Fruit fly (Drosophila melanogaster) whole organism, embryonic: Measurements from ENCODE around the gene CG2616.

Experiments
- Adf1 ChIP-seq: fragments of 200-800 bp; sonication (Bioruptor generic); IDR thresholded peaks from 2 replicates; pipeline ENCODE4 v1.3.6; 2022; ENCODE audit warnings: missing biosample characterization, missing genetic modification characterization
- CG10267 ChIP-seq: fragments of 200-800 bp; sonication (Bioruptor generic); optimal IDR thresholded peaks from 2 replicates; lab custom pipeline; 2018; ENCODE audit warnings: missing biosample characterization, mild to moderate bottlenecking, missing genetic modification characterization, moderate library complexity
- CG10431 ChIP-seq: fragments of 200-800 bp; sonication (Bioruptor generic); optimal IDR thresholded peaks from 3 replicates; lab custom pipeline; 2018; ENCODE audit warnings: missing biosample characterization, mild to moderate bottlenecking, missing genetic modification characterization
- CG11504 ChIP-seq: fragments of 200-800 bp; sonication (Bioruptor generic); optimal IDR thresholded peaks from 3 replicates; lab custom pipeline; 2019; ENCODE audit warnings: missing biosample characterization, mild to moderate bottlenecking, missing genetic modification characterization, moderate library complexity
- CG13287 ChIP-seq: fragments of 200-800 bp; sonication (Bioruptor generic); IDR thresholded peaks from 2 replicates; pipeline ENCODE4 v1.3.6; 2022; ENCODE audit warnings: missing biosample characterization, missing genetic modification characterization; ENCODE audit not compliant: partially characterized antibody
- CG13894 ChIP-seq: fragments of 200-800 bp; sonication (Bioruptor generic); optimal IDR thresholded peaks from 3 replicates; lab custom pipeline; 2018; ENCODE audit warnings: missing biosample characterization, mild to moderate bottlenecking, missing genetic modification characterization, moderate library complexity
- CG15269 ChIP-seq: fragments of 200-800 bp; sonication (Bioruptor generic); optimal IDR thresholded peaks from 2 replicates; lab custom pipeline; 2018; ENCODE audit warnings: missing biosample characterization, mild to moderate bottlenecking, missing genetic modification characterization, moderate library complexity
- CG17385 ChIP-seq: fragments of 200-800 bp; sonication (Bioruptor generic); optimal IDR thresholded peaks from 3 replicates; lab custom pipeline; 2018; ENCODE audit warnings: missing biosample characterization, mild to moderate bottlenecking, missing genetic modification characterization
- CG18599 ChIP-seq: fragments of 200-800 bp; sonication (Bioruptor generic); optimal IDR thresholded peaks from 3 replicates; lab custom pipeline; 2017; ENCODE audit warnings: missing biosample characterization, missing genetic modification characterization, mild to moderate bottlenecking, moderate library complexity, missing genetic modification reagents
- CG18764 ChIP-seq: fragments of 200-800 bp; sonication (Bioruptor generic); optimal IDR thresholded peaks from 3 replicates; lab custom pipeline; 2016; ENCODE audit warnings: missing biosample characterization, missing genetic modification characterization
- CG2678 ChIP-seq: fragments of 200-800 bp; sonication (Bioruptor generic); optimal IDR thresholded peaks from 3 replicates; lab custom pipeline; 2019; ENCODE audit warnings: missing biosample characterization, mild to moderate bottlenecking, missing genetic modification characterization, moderate library complexity
- CG2875 ChIP-seq: fragments of 200-800 bp; sonication (Bioruptor generic); optimal IDR thresholded peaks from 2 replicates; lab custom pipeline; 2017; ENCODE audit warnings: missing biosample characterization, mild to moderate bottlenecking, missing genetic modification characterization, missing genetic modification reagents
- CG31441 ChIP-seq: fragments of 200-800 bp; sonication (Bioruptor generic); IDR thresholded peaks from 2 replicates; pipeline ENCODE4 v1.3.6; 2022; ENCODE audit warnings: missing biosample characterization, missing genetic modification characterization
- CG32532 ChIP-seq: fragments of 200-800 bp; sonication (Bioruptor generic); IDR thresholded peaks from 2 replicates; pipeline ENCODE4 v1.3.6; 2022; ENCODE audit warnings: missing biosample characterization, missing genetic modification characterization
- CG4707 ChIP-seq: fragments of 200-800 bp; sonication (Bioruptor generic); optimal IDR thresholded peaks from 2 replicates; lab custom pipeline; 2018; ENCODE audit warnings: missing biosample characterization, mild to moderate bottlenecking, missing genetic modification characterization, moderate library complexity
- CG6689 ChIP-seq: fragments of 200-800 bp; sonication (Bioruptor generic); IDR thresholded peaks from 2 replicates; pipeline ENCODE4 v1.3.6; 2022; ENCODE audit warnings: missing biosample characterization, missing genetic modification characterization
- CG7839 ChIP-seq: fragments of 200-800 bp; sonication (Bioruptor generic); optimal IDR thresholded peaks from 3 replicates; lab custom pipeline; 2018; ENCODE audit warnings: missing biosample characterization, mild to moderate bottlenecking, missing genetic modification characterization, moderate library complexity
- CG8089 ChIP-seq: fragments of 200-800 bp; sonication (Bioruptor generic); optimal IDR thresholded peaks from 3 replicates; lab custom pipeline; 2016; ENCODE audit warnings: missing biosample characterization, missing genetic modification characterization
- CG9932 ChIP-seq: fragments of 200-800 bp; sonication (Bioruptor generic); IDR thresholded peaks from 2 replicates; pipeline ENCODE4 v1.3.6; 2022; ENCODE audit warnings: missing biosample characterization, missing genetic modification characterization
- D19A ChIP-seq: fragments of 200-800 bp; optimal IDR thresholded peaks from 3 replicates; lab custom pipeline; 2019; ENCODE audit warnings: missing biosample characterization, mild to moderate bottlenecking, missing genetic modification characterization, moderate library complexity
- Fer3 ChIP-seq: fragments of 200-800 bp; sonication (Bioruptor generic); optimal IDR thresholded peaks from 2 replicates; lab custom pipeline; 2018; ENCODE audit warnings: missing biosample characterization, mild to moderate bottlenecking, missing genetic modification characterization, moderate library complexity
- Hr51 ChIP-seq, 2 experiments: fragments of 200-800 bp; sonication (Bioruptor generic); optimal IDR thresholded peaks; 2 replicates in 1 of 2; 3 replicates in 1 of 2; lab custom pipeline; 2016 to 2018; ENCODE audit warnings: missing biosample characterization in 2 of 2, missing genetic modification characterization in 2 of 2, mild to moderate bottlenecking in 1 of 2, moderate library complexity in 1 of 2
- Hr78 ChIP-seq, 2 experiments: fragments of 200-800 bp in 1 of 2; fragments of >200 bp in 1 of 2; sonication (Bioruptor generic) in 1 of 2; optimal IDR thresholded peaks; 2 replicates each; lab custom pipeline; 2017 to 2019; ENCODE audit warnings: missing biosample characterization in 2 of 2, missing genetic modification characterization in 2 of 2, mild to moderate bottlenecking in 1 of 2, moderate library complexity in 1 of 2
- Jarid2 ChIP-seq: fragments of 200-800 bp; sonication (Bioruptor generic); optimal IDR thresholded peaks from 3 replicates; lab custom pipeline; 2017; ENCODE audit warnings: mild to moderate bottlenecking, missing biosample characterization, missing genetic modification reagents, missing genetic modification characterization
- Meics ChIP-seq: fragments of 200-800 bp; sonication (Bioruptor generic); optimal IDR thresholded peaks from 2 replicates; lab custom pipeline; 2017; ENCODE audit warnings: missing biosample characterization, mild to moderate bottlenecking, missing genetic modification characterization
- PHDP ChIP-seq: fragments of 200-800 bp; sonication (Bioruptor generic); optimal IDR thresholded peaks from 3 replicates; lab custom pipeline; 2018; ENCODE audit warnings: missing biosample characterization, mild to moderate bottlenecking, missing genetic modification characterization, moderate library complexity
- Rfx ChIP-seq: fragments of 200-800 bp; sonication (Bioruptor generic); IDR thresholded peaks from 2 replicates; pipeline ENCODE4 v1.3.6; 2022; ENCODE audit warnings: missing biosample characterization, missing genetic modification characterization
- Sox100B ChIP-seq: fragments of 200-800 bp; sonication (Bioruptor generic); optimal IDR thresholded peaks from 3 replicates; lab custom pipeline; 2018; ENCODE audit warnings: missing biosample characterization, mild to moderate bottlenecking, missing genetic modification characterization
- Sox102F ChIP-seq: fragments of 200-800 bp; sonication (Bioruptor generic); optimal IDR thresholded peaks from 2 replicates; lab custom pipeline; 2018; ENCODE audit warnings: missing biosample characterization, mild to moderate bottlenecking, missing genetic modification characterization, moderate library complexity
- Taf1 ChIP-seq: fragments of 200-800 bp; sonication (Bioruptor generic); IDR thresholded peaks from 2 replicates; pipeline ENCODE4 v1.3.6; 2022; ENCODE audit warnings: missing biosample characterization, missing genetic modification characterization
- Vsx1 ChIP-seq: fragments of 200-800 bp; sonication (Bioruptor generic); optimal IDR thresholded peaks from 2 replicates; lab custom pipeline; 2017; ENCODE audit warnings: missing biosample characterization, mild to moderate bottlenecking, missing genetic modification characterization, missing genetic modification reagents
- ara ChIP-seq: fragments of 200-800 bp; sonication (Bioruptor generic); IDR thresholded peaks from 2 replicates; pipeline ENCODE4 v1.3.6; 2022; ENCODE audit warnings: missing biosample characterization, missing genetic modification characterization
- bbx ChIP-seq: fragments of 200-800 bp; sonication (Bioruptor generic); IDR thresholded peaks from 2 replicates; pipeline ENCODE4 v1.3.6; 2022; ENCODE audit warnings: missing biosample characterization, missing genetic modification characterization; ENCODE audit not compliant: partially characterized antibody
- chn ChIP-seq: fragments of 200-800 bp; sonication (Bioruptor generic); optimal IDR thresholded peaks from 2 replicates; lab custom pipeline; 2016; ENCODE audit warnings: missing biosample characterization, missing genetic modification characterization
- dmrt99B ChIP-seq: fragments of 200-800 bp; sonication (Bioruptor generic); optimal IDR thresholded peaks from 2 replicates; lab custom pipeline; 2018; ENCODE audit warnings: missing biosample characterization, mild to moderate bottlenecking, missing genetic modification characterization, moderate library complexity
- gem ChIP-seq: fragments of 200-800 bp; sonication (Bioruptor generic); optimal IDR thresholded peaks from 2 replicates; lab custom pipeline; 2019; ENCODE audit warnings: missing biosample characterization, mild to moderate bottlenecking, missing genetic modification characterization, moderate library complexity
- grau ChIP-seq: fragments of 200-800 bp; optimal IDR thresholded peaks from 3 replicates; lab custom pipeline; 2019; ENCODE audit warnings: missing biosample characterization, mild to moderate bottlenecking, missing genetic modification characterization, moderate library complexity
- jigr1 ChIP-seq: fragments of 200-800 bp; sonication (Bioruptor generic); IDR thresholded peaks from 3 replicates; pipeline ENCODE4 v1.3.6; 2022; ENCODE audit warnings: missing biosample characterization, missing genetic modification characterization
- lab ChIP-seq: fragments of 200-800 bp; sonication (Bioruptor generic); optimal IDR thresholded peaks from 3 replicates; lab custom pipeline; 2017; ENCODE audit warnings: missing biosample characterization, missing genetic modification characterization, mild to moderate bottlenecking, moderate library complexity, missing genetic modification reagents
- prd ChIP-seq, 3 experiments: fragments of >200 bp in 2 of 3; fragments of 200-800 bp in 1 of 3; sonication (Bioruptor generic) in 1 of 3; optimal IDR thresholded peaks in 2 of 3; IDR thresholded peaks in 1 of 3; 2 replicates in 2 of 3; 3 replicates in 1 of 3; pipeline versions ENCODE4 v1.3.6 to Lab custom; 2017 to 2022; ENCODE audit warnings: missing biosample characterization in 1 of 3, missing genetic modification characterization in 1 of 3
- ranshi ChIP-seq: fragments of 200-800 bp; sonication (Bioruptor generic); IDR thresholded peaks from 2 replicates; pipeline ENCODE4 v1.3.6; 2022; ENCODE audit warnings: missing biosample characterization, missing genetic modification characterization
- row ChIP-seq: fragments of 200-800 bp; sonication (Bioruptor generic); IDR thresholded peaks from 3 replicates; pipeline ENCODE4 v1.3.6; 2022; ENCODE audit warnings: missing biosample characterization, missing genetic modification characterization
- sd ChIP-seq: fragments of 200-800 bp; sonication (Bioruptor generic); optimal IDR thresholded peaks from 3 replicates; lab custom pipeline; 2018; ENCODE audit warnings: missing biosample characterization, mild to moderate bottlenecking, missing genetic modification characterization, moderate library complexity
- sens ChIP-seq: fragments of 200-800 bp; sonication (Bioruptor generic); peaks from one replicate; lab custom pipeline; 2016; ENCODE audit warnings: missing biosample characterization, missing genetic modification characterization
- trem ChIP-seq: fragments of 200-800 bp; optimal IDR thresholded peaks from 3 replicates; lab custom pipeline; 2019; ENCODE audit warnings: missing biosample characterization, mild to moderate bottlenecking, missing genetic modification characterization, moderate library complexity
- unpg ChIP-seq: fragments of 200-800 bp; sonication (Bioruptor generic); optimal IDR thresholded peaks from 3 replicates; lab custom pipeline; 2018; ENCODE audit warnings: missing biosample characterization, mild to moderate bottlenecking, missing genetic modification characterization, moderate library complexity

CG2616 gene

dm6 chr3R:7739463-7739862 lies 17.2 kb downstream of the CG2616 start, which contains the start of gene CG43254:
CG43254 (minus strand) TSS chr3R:7739563.
- no peak for TF ChIP-seq Hr78 (GFP tag; optimal IDR thresholded peaks at IDR 0.05; lab: Kevin White, UChicago)
- TF ChIP-seq ara (GFP tag; lab: Robert Waterston, UW): no peak
- TF ChIP-seq CG13894: no peak
- no peak for TF ChIP-seq CG10431 (GFP tag; lab: Kevin White, UChicago)
- no peak for TF ChIP-seq Hr51 (GFP tag; optimal IDR thresholded peaks at IDR 0.05; lab: Kevin White, UChicago)
- TF ChIP-seq jigr1: no peak
- no peak for TF ChIP-seq CG9932 (GFP tag; lab: Robert Waterston, UW)
- TF ChIP-seq CG10267 (tag; lab: Kevin White, UChicago): no peak
- no peak for TF ChIP-seq Vsx1 (GFP tag; lab: Kevin White, UChicago)

dm6 chr3R:7749993-7750392 lies 27.8 kb downstream of the CG2616 start, which contains the start of gene pyd3:
pyd3 (minus strand) TSS chr3R:7750079.
- TF ChIP-seq CG9932 (GFP tag; lab: Robert Waterston, UW) (0 out of 2 replicates have a peak, but pooled peaks have one; percentile 9), lab (GFP tag; lab: Kevin White, UChicago) (peak; percentile 8), sens (peak; percentile 47), CG15269 (tag; lab: Kevin White, UChicago) (peak; percentile 16), Adf1 (no peak), CG2678 (tag; lab: Kevin White, UChicago) (peak; percentile 50), CG2875 (no peak), D19A (tag; lab: Kevin White, UChicago) (peak; percentile 53), CG7839 (tag; lab: Kevin White, UChicago) (peak; percentile 44), CG32532 (GFP tag; lab: Robert Waterston, UW) (peak; percentile 35; the same call in 1 of the 2 replicates), Jarid2 (peak; percentile 49), Taf1 (GFP tag; lab: Robert Waterston, UW) (no peak), chn (GFP tag; lab: Kevin White, UChicago) (no peak), jigr1 (no peak), sd (tag; lab: Kevin White, UChicago) (peak; percentile 11), Rfx (peak; percentile 41; the same call in 1 of the 2 replicates), gem (tag; lab: Kevin White, UChicago) (peak; percentile 65), CG8089 (GFP tag; lab: Kevin White, UChicago) (no peak), CG31441 (GFP tag; lab: Robert Waterston, UW) (peak; percentile 46; the same call in 1 of the 2 replicates), CG6689 (GFP tag; lab: Robert Waterston, UW) (0 out of 2 replicates have a peak, but pooled peaks have one; percentile 26), CG13287 (GFP tag; lab: Robert Waterston, UW) (0 out of 2 replicates have a peak, but pooled peaks have one; percentile 16), PHDP (peak; percentile 51), Fer3 (tag; lab: Kevin White, UChicago) (peak; percentile 17), Sox100B (GFP tag; lab: Kevin White, UChicago) (peak; percentile 20), CG18764 (GFP tag; lab: Kevin White, UChicago) (no peak), prd (optimal IDR thresholded peaks at IDR 0.05; lab: Kevin White, UChicago) (no peak), prd (GFP tag; IDR thresholded peaks at IDR 0.05; lab: Robert Waterston, UW) (0 out of 3 replicates have a peak, but pooled peaks have one; percentile 29), row (GFP tag; lab: Robert Waterston, UW) (peak; percentile 72), unpg (peak; percentile 54), Sox102F (GFP tag; lab: Kevin White, UChicago) (peak; percentile 29), trem (tag; lab: Kevin White, UChicago) (peak; percentile 4), ranshi (GFP tag; lab: Robert Waterston, UW) (peak; percentile 25; the same call in 1 of the 2 replicates), dmrt99B (tag; lab: Kevin White, UChicago) (peak; percentile 27), CG17385 (GFP tag; lab: Kevin White, UChicago) (no peak), Meics (GFP tag; lab: Kevin White, UChicago) (peak; percentile 21), grau (tag; lab: Kevin White, UChicago) (peak; percentile 56), bbx (GFP tag; lab: Robert Waterston, UW) (no peak), CG18599 (GFP tag; lab: Kevin White, UChicago) (peak; percentile 12), CG4707 (no peak), CG11504 (tag; lab: Kevin White, UChicago) (peak; percentile 18)
